Fruit fly (Drosophila melanogaster): ENCODE data around the gene CG43155.

CG43155 gene

DNA sequence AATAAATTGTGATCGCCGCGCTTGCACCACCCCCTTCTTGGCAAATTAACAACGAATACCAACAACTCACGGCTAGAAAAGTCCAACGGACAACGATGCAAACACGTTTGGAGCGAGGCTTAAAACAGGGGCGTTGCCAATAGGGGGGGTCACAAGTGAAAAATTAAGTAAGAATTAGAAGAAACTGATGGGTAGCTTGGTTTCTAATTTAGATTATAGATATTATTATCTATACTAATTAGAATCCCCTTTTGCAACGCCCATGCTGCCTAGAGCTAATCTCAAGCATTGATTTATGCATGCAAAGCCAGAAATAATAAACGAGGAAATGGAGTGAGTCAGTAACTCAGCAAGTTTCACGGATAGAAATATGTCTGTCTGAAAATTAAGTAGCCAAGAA, 58.8 kb downstream of the CG43155 start (continued):
- peak; percentile 82 for TF ChIP-seq gem (tag; optimal IDR thresholded peaks at IDR 0.05)
- TF ChIP-seq CG9215 (GFP tag; IDR thresholded peaks at IDR 0.05): peak; percentile 74; the same call in 1 of the 2 replicates
- peak; percentile 48 for TF ChIP-seq CG9727 (GFP tag; optimal IDR thresholded peaks at IDR 0.05)
- peak; percentile 32 for TF ChIP-seq CG13894 (tag; optimal IDR thresholded peaks at IDR 0.05)
- TF ChIP-seq CG18619 (GFP tag; optimal IDR thresholded peaks at IDR 0.05): peak; percentile 67
- peak; percentile 66 for TF ChIP-seq CG18262 (tag; optimal IDR thresholded peaks at IDR 0.05)
- TF ChIP-seq z (GFP tag; IDR thresholded peaks at IDR 0.05): peak; percentile 48; the same call in 1 of the 3 replicates
- TF ChIP-seq CG32767 (GFP tag; IDR thresholded peaks at IDR 0.05): peak; percentile 55; the same call in 1 of the 2 replicates
- peak; percentile 75 for TF ChIP-seq Awh (GFP tag; IDR thresholded peaks at IDR 0.05)
- no peak for TF ChIP-seq fru (optimal IDR thresholded peaks at IDR 0.05)
- TF ChIP-seq en (GFP tag; optimal IDR thresholded peaks at IDR 0.05): no peak
- peak; percentile 41 for TF ChIP-seq vfl (GFP tag; optimal IDR thresholded peaks at IDR 0.05)
- TF ChIP-seq Hand (GFP tag; optimal IDR thresholded peaks at IDR 0.05): peak; percentile 22
- no peak for TF ChIP-seq bbx (GFP tag; IDR thresholded peaks at IDR 0.05; ENCODE audit: partially characterized antibody)
- no peak for TF ChIP-seq CG9876 (GFP tag; optimal IDR thresholded peaks at IDR 0.05)
- peak; percentile 14 for TF ChIP-seq CG12744 (GFP tag; optimal IDR thresholded peaks at IDR 0.05)
- TF ChIP-seq CG7928 (GFP tag; optimal IDR thresholded peaks at IDR 0.05): no peak
- TF ChIP-seq Hmx (GFP tag; optimal IDR thresholded peaks at IDR 0.05): no peak
- TF ChIP-seq CG12236 (GFP tag; optimal IDR thresholded peaks at IDR 0.05): no peak
- TF ChIP-seq CG15601 (tag; optimal IDR thresholded peaks at IDR 0.05): peak; percentile 24
- peak; percentile 79 for TF ChIP-seq ttk (GFP tag; IDR thresholded peaks at IDR 0.05)
- TF ChIP-seq CG12071 (GFP tag; optimal IDR thresholded peaks at IDR 0.05): peak; percentile 52
- TF ChIP-seq CG10959 (GFP tag; IDR thresholded peaks at IDR 0.05): peak; percentile 42
- TF ChIP-seq E2f1 (GFP tag; IDR thresholded peaks at IDR 0.05): peak; percentile 78
- TF ChIP-seq NC2α (GFP tag; optimal IDR thresholded peaks at IDR 0.05): no peak
- TF ChIP-seq PHDP (tag; optimal IDR thresholded peaks at IDR 0.05): peak; percentile 79
- no peak for TF ChIP-seq CG1792 (GFP tag; optimal IDR thresholded peaks at IDR 0.05)
- TF ChIP-seq CG8089 (GFP tag; optimal IDR thresholded peaks at IDR 0.05): no peak
- peak; percentile 51 for TF ChIP-seq CG2875 (GFP tag; optimal IDR thresholded peaks at IDR 0.05)
- 0 out of 3 replicates have a peak, but pooled peaks have one; percentile 52 for TF ChIP-seq C15 (GFP tag; IDR thresholded peaks at IDR 0.05)
- TF ChIP-seq CG15269 (tag; optimal IDR thresholded peaks at IDR 0.05): peak; percentile 86
- no peak for TF ChIP-seq luna (GFP tag; optimal IDR thresholded peaks at IDR 0.05)
- TF ChIP-seq vvl (GFP tag; IDR thresholded peaks at IDR 0.05): peak; percentile 92
- peak; percentile 86 for TF ChIP-seq lab (GFP tag; optimal IDR thresholded peaks at IDR 0.05)
- peak; percentile 64 for TF ChIP-seq ATbp (GFP tag; optimal IDR thresholded peaks at IDR 0.05)
- TF ChIP-seq dmrt11E (tag; optimal IDR thresholded peaks at IDR 0.05): peak; percentile 4
- TF ChIP-seq Dek (tag; optimal IDR thresholded peaks at IDR 0.05): peak; percentile 71
- TF ChIP-seq shn (GFP tag; optimal IDR thresholded peaks at IDR 0.05): no peak
- TF ChIP-seq ERR (GFP tag; optimal IDR thresholded peaks at IDR 0.05): no peak
- TF ChIP-seq so (GFP tag; IDR thresholded peaks at IDR 0.05): peak; percentile 87
- TF ChIP-seq ewg (GFP tag; optimal IDR thresholded peaks at IDR 0.05): peak; percentile 52
- peak; percentile 81 for TF ChIP-seq Mrtf (GFP tag; IDR thresholded peaks at IDR 0.05)
- TF ChIP-seq Dp (GFP tag; optimal IDR thresholded peaks at IDR 0.05): no peak
- TF ChIP-seq Lim3 (GFP tag; IDR thresholded peaks at IDR 0.05): no peak
- peak in 1 of 3 experiments; percentile 5 for TF ChIP-seq lola (GFP tag; optimal IDR thresholded peaks at IDR 0.05)
- peak; percentile 66 for TF ChIP-seq CG7556 (GFP tag; optimal IDR thresholded peaks at IDR 0.05)
- TF ChIP-seq zfh2 (GFP tag; optimal IDR thresholded peaks at IDR 0.05): peak; percentile 57
- TF ChIP-seq CG7745 (tag; optimal IDR thresholded peaks at IDR 0.05): no peak
- peak; percentile 84 for TF ChIP-seq row (GFP tag; IDR thresholded peaks at IDR 0.05)
- peak; percentile 48 for TF ChIP-seq tio (GFP tag; optimal IDR thresholded peaks at IDR 0.05)
- no peak for TF ChIP-seq gcm2 (GFP tag; optimal IDR thresholded peaks at IDR 0.05)
